Worm (Caenorhabditis elegans) whole organism, L4 larva: ENCODE results near the gene atg-13.
A peak's percentile ranks its signal among the peaks of the same experiment; 100 is the strongest.

Experiments used
- F26F4.8 ChIP-seq: fragments of 200-800 bp; sonication (Bioruptor generic); conservative IDR thresholded peaks from 2 replicates; pipeline ENCODE4 v1.3.6; 2022; ENCODE audit warnings: missing genetic modification characterization, missing compliant biosample characterization
- F37D6.2 ChIP-seq: sonication (generic microtip); optimal IDR thresholded peaks from 2 replicates; lab custom pipeline; 2016; ENCODE audit warnings: mild to moderate bottlenecking, missing genetic modification characterization, missing compliant biosample characterization
- F44E2.7 ChIP-seq: fragments of 200-800 bp; sonication (Bioruptor generic); IDR thresholded peaks from 2 replicates; pipeline ENCODE4 v2.1.2; 2022; ENCODE audit warnings: missing genetic modification characterization, missing compliant biosample characterization
- F49E8.2 ChIP-seq: sonication (generic microtip); optimal IDR thresholded peaks from 2 replicates; lab custom pipeline; 2016; ENCODE audit warnings: missing compliant biosample characterization, mild to moderate bottlenecking, missing genetic modification characterization, borderline replicate concordance
- Y105C5A.15 ChIP-seq: fragments of 200-800 bp; sonication (Bioruptor generic); IDR thresholded peaks from 2 replicates; pipeline ENCODE4 v1.3.6; 2022; ENCODE audit warnings: missing genetic modification characterization, missing compliant biosample characterization
- Y5F2A.4 ChIP-seq: fragments of 200-800 bp; sonication (Bioruptor generic); optimal IDR thresholded peaks from 2 replicates; lab custom pipeline; 2018; ENCODE audit warnings: mild to moderate bottlenecking, missing genetic modification characterization, missing compliant biosample characterization
- ZK337.2 ChIP-seq: fragments of 200-800 bp; sonication (Bioruptor generic); IDR thresholded peaks from 2 replicates; pipeline ENCODE4 v1.3.6; 2022; ENCODE audit warnings: missing genetic modification reagents, missing genetic modification characterization, missing compliant biosample characterization
- aha-1 ChIP-seq: fragments of 150-350 bp; peaks from one replicate; lab custom pipeline; 2014; ENCODE audit warnings: missing biosample characterization, missing genetic modification characterization
- aly-2 ChIP-seq: sonication (generic microtip); optimal IDR thresholded peaks from 2 replicates; lab custom pipeline; 2018; ENCODE audit warnings: missing biosample characterization, missing genetic modification characterization
- attf-4 ChIP-seq: sonication (generic microtip); optimal IDR thresholded peaks from 3 replicates; lab custom pipeline; 2017; ENCODE audit warnings: missing biosample characterization, missing genetic modification characterization
- ceh-20 ChIP-seq: fragments of 200-800 bp; sonication (Bioruptor generic); IDR thresholded peaks from 2 replicates; pipeline ENCODE4 v1.3.6; 2022; ENCODE audit warnings: missing genetic modification reagents, missing genetic modification characterization, missing compliant biosample characterization
- ceh-28 ChIP-seq: fragments of 150-350 bp; optimal IDR thresholded peaks from 2 replicates; lab custom pipeline; 2014; ENCODE audit warnings: missing biosample characterization, missing genetic modification reagents, missing genetic modification characterization
- ceh-32 ChIP-seq: sonication (generic microtip); optimal IDR thresholded peaks from 2 replicates; lab custom pipeline; 2016; ENCODE audit warnings: mild to moderate bottlenecking, missing genetic modification characterization, missing compliant biosample characterization; ENCODE audit not compliant: poor library complexity
- cey-2 ChIP-seq: sonication (generic microtip); optimal IDR thresholded peaks from 3 replicates; lab custom pipeline; 2017; ENCODE audit warnings: missing genetic modification characterization, mild to moderate bottlenecking, missing compliant biosample characterization, antibody characterized with exemption, borderline replicate concordance; ENCODE audit not compliant: insufficient read depth
- ctbp-1 ChIP-seq: fragments of 200-800 bp; sonication (Bioruptor generic); IDR thresholded peaks from 2 replicates; pipeline ENCODE4 v1.3.6; 2022; ENCODE audit warnings: missing genetic modification reagents, missing genetic modification characterization, missing compliant biosample characterization
- daf-12 ChIP-seq: fragments of 150-350 bp; optimal IDR thresholded peaks from 2 replicates; lab custom pipeline; 2014; ENCODE audit warnings: missing biosample characterization, missing genetic modification reagents, missing genetic modification characterization
- daf-19 ChIP-seq: fragments of 200-800 bp; sonication (Bioruptor generic); conservative IDR thresholded peaks from 2 replicates; pipeline ENCODE4 v1.3.6; 2022; ENCODE audit warnings: missing genetic modification characterization, missing compliant biosample characterization
- daf-8 ChIP-seq: fragments of 200-800 bp; sonication (Bioruptor generic); IDR thresholded peaks from 2 replicates; pipeline ENCODE4 v1.3.6; 2022; ENCODE audit warnings: missing genetic modification characterization, missing compliant biosample characterization
- dmd-8 ChIP-seq: fragments of 200-800 bp; sonication (Bioruptor generic); IDR thresholded peaks from 2 replicates; pipeline ENCODE4 v1.3.6; 2022; ENCODE audit warnings: missing genetic modification characterization, missing compliant biosample characterization
- dpl-1 ChIP-seq: fragments of 150-350 bp; optimal IDR thresholded peaks from 2 replicates; lab custom pipeline; 2014; ENCODE audit warnings: missing biosample characterization, missing genetic modification reagents, missing genetic modification characterization
- duxl-1 ChIP-seq: sonication (generic microtip); optimal IDR thresholded peaks from 2 replicates; lab custom pipeline; 2016; ENCODE audit warnings: mild to moderate bottlenecking, missing genetic modification characterization, moderate library complexity, missing compliant biosample characterization; ENCODE audit not compliant: poor library complexity
- egl-27 ChIP-seq: sonication (generic microtip); optimal IDR thresholded peaks from 3 replicates; lab custom pipeline; 2017; ENCODE audit warnings: missing biosample characterization, missing genetic modification reagents, missing genetic modification characterization
- egl-43 ChIP-seq: fragments of 200-800 bp; sonication (Bioruptor generic); IDR thresholded peaks from 2 replicates; pipeline ENCODE4 v1.3.6; 2022; ENCODE audit warnings: missing genetic modification reagents, missing genetic modification characterization, missing compliant biosample characterization
- gei-8 ChIP-seq: fragments of 200-800 bp; sonication (Bioruptor generic); optimal IDR thresholded peaks from 2 replicates; lab custom pipeline; 2018; ENCODE audit warnings: mild to moderate bottlenecking, missing genetic modification characterization, missing compliant biosample characterization
- hlh-11 ChIP-seq: fragments of 200-800 bp; sonication (Bioruptor generic); optimal IDR thresholded peaks from 2 replicates; lab custom pipeline; 2018; ENCODE audit warnings: mild to moderate bottlenecking, missing genetic modification characterization, missing compliant biosample characterization
- lim-7 ChIP-seq: fragments of 200-800 bp; sonication (Bioruptor generic); IDR thresholded peaks from 2 replicates; pipeline ENCODE4 v1.3.6; 2022; ENCODE audit warnings: missing genetic modification characterization, missing compliant biosample characterization
- lin-13 ChIP-seq: fragments of 150-350 bp; optimal IDR thresholded peaks from 2 replicates; lab custom pipeline; 2014; ENCODE audit warnings: missing biosample characterization, missing genetic modification reagents, missing genetic modification characterization
- madf-9 ChIP-seq: fragments of 200-800 bp; sonication (Bioruptor generic); conservative IDR thresholded peaks from 2 replicates; pipeline ENCODE4 v1.3.6; 2022; ENCODE audit warnings: missing genetic modification reagents, missing genetic modification characterization, missing compliant biosample characterization
- mdt-29 ChIP-seq: fragments of 200-800 bp; sonication (Bioruptor generic); IDR thresholded peaks from 2 replicates; pipeline ENCODE4 v1.3.6; 2022; ENCODE audit warnings: missing genetic modification reagents, missing genetic modification characterization, missing compliant biosample characterization
- mep-1 ChIP-seq: fragments of 150-350 bp; sonication (generic microtip); optimal IDR thresholded peaks from 3 replicates; lab custom pipeline; 2014; ENCODE audit warnings: missing biosample characterization, missing genetic modification characterization
- mxl-2 ChIP-seq: fragments of 200-800 bp; sonication (Bioruptor generic); conservative IDR thresholded peaks from 2 replicates; pipeline ENCODE4 v1.3.6; 2022; ENCODE audit warnings: missing genetic modification reagents, missing genetic modification characterization, missing compliant biosample characterization
- mxl-3 ChIP-seq: fragments of 200-800 bp; sonication (Bioruptor generic); optimal IDR thresholded peaks from 2 replicates; lab custom pipeline; 2018; ENCODE audit warnings: mild to moderate bottlenecking, missing genetic modification characterization, missing compliant biosample characterization
- nhr-11 ChIP-seq: fragments of 150-350 bp; optimal IDR thresholded peaks from 2 replicates; lab custom pipeline; 2014; ENCODE audit warnings: missing biosample characterization, missing genetic modification characterization
- nhr-111 ChIP-seq: fragments of 200-800 bp; sonication (Bioruptor generic); optimal IDR thresholded peaks from 2 replicates; lab custom pipeline; 2018; ENCODE audit warnings: mild to moderate bottlenecking, missing genetic modification characterization, missing compliant biosample characterization
- nhr-237 ChIP-seq: sonication (generic microtip); optimal IDR thresholded peaks from 2 replicates; lab custom pipeline; 2017; ENCODE audit warnings: missing biosample characterization, missing genetic modification characterization
- nhr-25 ChIP-seq: sonication (generic microtip); optimal IDR thresholded peaks from 2 replicates; lab custom pipeline; 2017; ENCODE audit warnings: missing genetic modification characterization, mild to moderate bottlenecking, missing compliant biosample characterization, antibody characterized with exemption, moderate library complexity, borderline replicate concordance; ENCODE audit not compliant: insufficient read depth
- nhr-6 ChIP-seq: fragments of 150-350 bp; optimal IDR thresholded peaks from 2 replicates; lab custom pipeline; 2014; ENCODE audit warnings: missing biosample characterization, missing genetic modification characterization
- pha-4 ChIP-seq, 2 experiments: fragments of 150-350 bp in 1 of 2; fragments of 200-800 bp in 1 of 2; sonication (Bioruptor generic) in 1 of 2; IDR thresholded peaks in 1 of 2; optimal IDR thresholded peaks in 1 of 2; 2 replicates each; pipeline versions ENCODE4 v1.3.6 to Lab custom; 2014 to 2022; ENCODE audit warnings: missing genetic modification characterization in 2 of 2, missing genetic modification reagents in 2 of 2, missing biosample characterization in 1 of 2, missing compliant biosample characterization in 1 of 2
- pqm-1 ChIP-seq: sonication (generic microtip); optimal IDR thresholded peaks from 2 replicates; lab custom pipeline; 2017; ENCODE audit warnings: missing biosample characterization, missing genetic modification characterization
- rbr-2 ChIP-seq: sonication (generic microtip); optimal IDR thresholded peaks from 2 replicates; lab custom pipeline; 2016; ENCODE audit warnings: missing genotype, missing genetic modification characterization, missing compliant biosample characterization
- saeg-2 ChIP-seq: fragments of 200-800 bp; sonication (Bioruptor generic); IDR thresholded peaks from 2 replicates; pipeline ENCODE4 v1.3.6; 2022; ENCODE audit warnings: missing genetic modification reagents, missing genetic modification characterization, missing compliant biosample characterization
- skn-1 ChIP-seq: fragments of 150-350 bp; optimal IDR thresholded peaks from 2 replicates; lab custom pipeline; 2014; ENCODE audit warnings: missing biosample characterization, missing genetic modification characterization
- snpc-4 ChIP-seq: fragments of 150-350 bp; optimal IDR thresholded peaks from 2 replicates; lab custom pipeline; 2014; ENCODE audit warnings: missing biosample characterization, missing genetic modification characterization
- spr-1 ChIP-seq: sonication (generic microtip); optimal IDR thresholded peaks from 2 replicates; lab custom pipeline; 2016; ENCODE audit warnings: mild to moderate bottlenecking, missing genetic modification characterization, missing compliant biosample characterization
- unc-130 ChIP-seq: sonication (generic microtip); optimal IDR thresholded peaks from 2 replicates; lab custom pipeline; 2016; ENCODE audit warnings: missing genetic modification reagents, missing genetic modification characterization, missing compliant biosample characterization
- unc-39 ChIP-seq: sonication (generic microtip); optimal IDR thresholded peaks from 2 replicates; lab custom pipeline; 2017; ENCODE audit warnings: missing biosample characterization, missing genetic modification characterization
- zfp-2 ChIP-seq: sonication (generic microtip); optimal IDR thresholded peaks from 2 replicates; lab custom pipeline; 2016; ENCODE audit warnings: mild to moderate bottlenecking, missing genetic modification characterization, missing compliant biosample characterization
- zfp-3 ChIP-seq: fragments of 200-800 bp; sonication (Bioruptor generic); conservative IDR thresholded peaks from 2 replicates; pipeline ENCODE4 v1.3.6; 2022; ENCODE audit warnings: missing genetic modification reagents, missing genetic modification characterization, missing compliant biosample characterization
- zip-11 ChIP-seq: fragments of 200-800 bp; sonication (Bioruptor generic); IDR thresholded peaks from 2 replicates; pipeline ENCODE4 v1.3.6; 2022; ENCODE audit warnings: missing genetic modification characterization, missing compliant biosample characterization
- ztf-11 ChIP-seq: fragments of 150-350 bp; optimal IDR thresholded peaks from 2 replicates; lab custom pipeline; 2014; ENCODE audit warnings: missing biosample characterization, missing genetic modification characterization

Gene atg-13

ce11 chrIII:8130177-8130902 is 27.6 kb downstream of the atg-13 start, which contains the start of the genes rpl-21 and C14B9.10 (continued):
- TF ChIP-seq unc-130 (GFP tag; lab: Kevin White, UChicago) (peak; percentile 84), zfp-2 (tag; lab: Kevin White, UChicago) (peak; percentile 18), aly-2 (tag; lab: Kevin White, UChicago) (no peak), ztf-11 (tag; lab: Kevin White, UChicago) (no peak), dmd-8 (GFP tag; lab: Robert Waterston, UW) (no peak), zfp-3 (no peak), nhr-25 (peak; percentile 47), daf-19 (GFP tag; lab: Robert Waterston, UW) (no peak), madf-9 (GFP tag; lab: Robert Waterston, UW) (no peak), mep-1 (tag; lab: Kevin White, UChicago) (peak; percentile 83), nhr-11 (tag; lab: Kevin White, UChicago) (peak; percentile 67), nhr-111 (GFP tag; lab: Kevin White, UChicago) (no peak), daf-8 (GFP tag; lab: Robert Waterston, UW) (no peak), F26F4.8 (GFP tag; lab: Robert Waterston, UW) (no peak), attf-4 (tag; lab: Kevin White, UChicago) (no peak), lim-7 (GFP tag; lab: Robert Waterston, UW) (0 out of 2 replicates have a peak, but pooled peaks have one; percentile 30), lin-13 (GFP tag; lab: Kevin White, UChicago) (peak; percentile 46), zip-11 (no peak), duxl-1 (tag; lab: Kevin White, UChicago) (peak; percentile 1), ctbp-1 (GFP tag; lab: Robert Waterston, UW) (0 out of 2 replicates have a peak, but pooled peaks have one; percentile 25), pha-4 (GFP tag; IDR thresholded peaks at IDR 0.05; lab: Robert Waterston, UW) (no peak), pha-4 (tag; optimal IDR thresholded peaks at IDR 0.05; lab: Kevin White, UChicago) (peak; percentile 51), mdt-29 (GFP tag; lab: Robert Waterston, UW) (no peak), mxl-2 (GFP tag; lab: Robert Waterston, UW) (no peak), nhr-237 (tag; lab: Kevin White, UChicago) (no peak), unc-39 (tag; lab: Kevin White, UChicago) (no peak), Y5F2A.4 (GFP tag; lab: Kevin White, UChicago) (no peak), saeg-2 (no peak), ceh-32 (tag; lab: Kevin White, UChicago) (no peak), snpc-4 (tag; lab: Kevin White, UChicago) (no peak), daf-12 (tag; lab: Kevin White, UChicago) (no peak), rbr-2 (peak; percentile 72), mxl-3 (no peak), gei-8 (GFP tag; lab: Kevin White, UChicago) (no peak), F37D6.2 (tag; lab: Kevin White, UChicago) (no peak), nhr-6 (tag; lab: Kevin White, UChicago) (peak; percentile 77), spr-1 (tag; lab: Kevin White, UChicago) (peak; percentile 37), cey-2 (tag; lab: Kevin White, UChicago) (no peak), Y105C5A.15 (GFP tag; lab: Robert Waterston, UW) (no peak), pqm-1 (tag; lab: Kevin White, UChicago) (no peak), ZK337.2 (GFP tag; lab: Robert Waterston, UW) (no peak), skn-1 (tag; lab: Kevin White, UChicago) (no peak), ceh-20 (no peak), egl-43 (no peak), egl-27 (no peak), F49E8.2 (peak; percentile 77), F44E2.7 (GFP tag; lab: Robert Waterston, UW) (no peak), aha-1 (peak; percentile 96), hlh-11 (tag; lab: Kevin White, UChicago) (peak; percentile 70), ceh-28 (tag; lab: Kevin White, UChicago) (no peak), dpl-1 (GFP tag; lab: Kevin White, UChicago) (peak; percentile 78)
